Fruit fly (Drosophila melanogaster) whole organism, pupa: ENCODE data around the gene Cpr65Au.
A peak's percentile ranks its signal among the peaks of the same experiment; 100 is the strongest.

Source experiments
- CG10348 ChIP-seq: fragments of 200-800 bp; sonication (Bioruptor generic); IDR thresholded peaks from 2 replicates; pipeline ENCODE4 v1.3.6; 2022; ENCODE audit warnings: missing biosample characterization, missing genetic modification characterization
- CG12605 ChIP-seq: fragments of 200-800 bp; sonication (Bioruptor generic); IDR thresholded peaks from 2 replicates; pipeline ENCODE4 v1.3.6; 2022; ENCODE audit warnings: missing biosample characterization, missing genetic modification characterization
- CG13204 ChIP-seq: fragments of 200-800 bp; sonication (Bioruptor generic); optimal IDR thresholded peaks from 2 replicates; lab custom pipeline; 2018; ENCODE audit warnings: missing biosample characterization, mild to moderate bottlenecking, missing genetic modification characterization, moderate library complexity
- CG14655 ChIP-seq: fragments of 200-800 bp; sonication (Bioruptor generic); optimal IDR thresholded peaks from 3 replicates; lab custom pipeline; 2017; ENCODE audit warnings: mild to moderate bottlenecking, missing biosample characterization, missing genetic modification reagents, missing genetic modification characterization
- CG15710 ChIP-seq: fragments of 200-800 bp; sonication (Bioruptor generic); optimal IDR thresholded peaks from 2 replicates; lab custom pipeline; 2018; ENCODE audit warnings: missing biosample characterization, mild to moderate bottlenecking, missing genetic modification characterization, moderate library complexity
- CG17806 ChIP-seq: fragments of 200-800 bp; sonication (Bioruptor generic); optimal IDR thresholded peaks from 2 replicates; lab custom pipeline; 2018; ENCODE audit warnings: missing biosample characterization, mild to moderate bottlenecking, missing genetic modification characterization, moderate library complexity
- CG32121 ChIP-seq: fragments of 200-800 bp; sonication (Bioruptor generic); IDR thresholded peaks from 2 replicates; pipeline ENCODE4 v1.3.6; 2022; ENCODE audit warnings: missing biosample characterization, missing genetic modification characterization
- CG34367 ChIP-seq: fragments of 200-800 bp; sonication (Bioruptor generic); optimal IDR thresholded peaks from 2 replicates; lab custom pipeline; 2018; ENCODE audit warnings: missing biosample characterization, mild to moderate bottlenecking, missing genetic modification characterization
- CG4496 ChIP-seq: fragments of 200-800 bp; sonication (Bioruptor generic); IDR thresholded peaks from 3 replicates; pipeline ENCODE4 v1.3.6; 2022; ENCODE audit warnings: missing biosample characterization, missing genetic modification characterization
- CG8159 ChIP-seq: fragments of 200-800 bp; sonication (Bioruptor generic); optimal IDR thresholded peaks from 3 replicates; lab custom pipeline; 2018; ENCODE audit warnings: missing biosample characterization, mild to moderate bottlenecking, missing genetic modification characterization, moderate library complexity
- CG8301 ChIP-seq: fragments of 200-800 bp; sonication (Bioruptor generic); optimal IDR thresholded peaks from 2 replicates; lab custom pipeline; 2018; ENCODE audit warnings: missing biosample characterization, mild to moderate bottlenecking, missing genetic modification characterization
- CG9948 ChIP-seq: fragments of 200-800 bp; sonication (Bioruptor generic); optimal IDR thresholded peaks from 2 replicates; lab custom pipeline; 2018; ENCODE audit warnings: missing biosample characterization, mild to moderate bottlenecking, missing genetic modification characterization, moderate library complexity
- D1 ChIP-seq: fragments of 200-800 bp; sonication (Bioruptor generic); optimal IDR thresholded peaks from 2 replicates; lab custom pipeline; 2018; ENCODE audit warnings: missing biosample characterization, mild to moderate bottlenecking, missing genetic modification characterization, moderate library complexity
- EcR ChIP-seq: fragments of 200-800 bp; sonication (Bioruptor generic); optimal IDR thresholded peaks from 3 replicates; lab custom pipeline; 2019; ENCODE audit warnings: missing biosample characterization, missing genetic modification characterization, mild to moderate bottlenecking, moderate library complexity, missing genetic modification reagents
- Ets98B ChIP-seq: fragments of 200-800 bp; sonication (Bioruptor generic); IDR thresholded peaks from 2 replicates; pipeline ENCODE4 v1.3.6; 2022; ENCODE audit warnings: missing biosample characterization, missing genetic modification characterization
- Pif1A ChIP-seq: fragments of 200-800 bp; sonication (Bioruptor generic); optimal IDR thresholded peaks from 3 replicates; lab custom pipeline; 2016; ENCODE audit warnings: missing biosample characterization, missing genetic modification characterization
- Pif1B ChIP-seq: fragments of 200-800 bp; sonication (Bioruptor generic); optimal IDR thresholded peaks from 3 replicates; lab custom pipeline; 2016; ENCODE audit warnings: missing biosample characterization, missing genetic modification characterization
- Snoo ChIP-seq: fragments of 200-800 bp; sonication (Bioruptor generic); optimal IDR thresholded peaks from 3 replicates; lab custom pipeline; 2017; ENCODE audit warnings: missing biosample characterization, mild to moderate bottlenecking, missing genetic modification characterization, inconsistent platforms
- fd96Ca ChIP-seq: fragments of 200-800 bp; sonication (Bioruptor generic); IDR thresholded peaks from 3 replicates; pipeline ENCODE4 v1.3.6; 2022; ENCODE audit warnings: missing biosample characterization, missing genetic modification characterization
- gl ChIP-seq: fragments of 200-800 bp; sonication (Bioruptor generic); optimal IDR thresholded peaks from 2 replicates; lab custom pipeline; 2018; ENCODE audit warnings: missing biosample characterization, mild to moderate bottlenecking, missing genetic modification characterization
- rn ChIP-seq: fragments of 200-800 bp; sonication (Bioruptor generic); IDR thresholded peaks from 2 replicates; pipeline ENCODE4 v1.3.6; 2022; ENCODE audit warnings: missing biosample characterization, missing genetic modification characterization

Cpr65Au gene

dm6 chr3L:6129591-6129990 lies 2.3 kb downstream of the Cpr65Au start:
- TF ChIP-seq Pif1B (GFP tag; lab: Kevin White, UChicago) (no peak), D1 (tag; lab: Kevin White, UChicago) (peak; percentile 20)
- TF ChIP-seq, all 21 proteins: peak for 1

dm6 chr3L:6125409-6125689 lies 6.6 kb downstream of the Cpr65Au start:
- TF ChIP-seq CG8301 (tag; lab: Kevin White, UChicago) (no peak), D1 (tag; lab: Kevin White, UChicago) (no peak), CG13204 (GFP tag; lab: Kevin White, UChicago) (no peak), CG14655 (GFP tag; lab: Kevin White, UChicago) (no peak), gl (tag; lab: Kevin White, UChicago) (no peak), CG15710 (tag; lab: Kevin White, UChicago) (no peak), EcR (GFP tag; lab: Kevin White, UChicago) (no peak), CG4496 (no peak), Snoo (no peak), CG8159 (no peak), Pif1B (GFP tag; lab: Kevin White, UChicago) (no peak)

- peak; percentile 15 for TF ChIP-seq Pif1A
- no peak for TF ChIP-seq Pif1B (GFP tag; lab: Kevin White, UChicago)
- peak; percentile 25; the same call in 1 of the 2 replicates for TF ChIP-seq rn (GFP tag; lab: Robert Waterston, UW)
Measured at dm6 chr3L:6124616-6125408, 7.1 kb downstream of the Cpr65Au start.

- TF ChIP-seq EcR (GFP tag; lab: Kevin White, UChicago) (no peak), rn (GFP tag; lab: Robert Waterston, UW) (no peak), CG14655 (GFP tag; lab: Kevin White, UChicago) (no peak), Pif1B (GFP tag; lab: Kevin White, UChicago) (no peak), CG15710 (tag; lab: Kevin White, UChicago) (no peak), CG34367 (tag; lab: Kevin White, UChicago) (no peak), CG12605 (GFP tag; lab: Robert Waterston, UW) (no peak), Pif1A (no peak), fd96Ca (GFP tag; lab: Robert Waterston, UW) (no peak), Snoo (no peak), D1 (tag; lab: Kevin White, UChicago) (no peak), CG8159 (no peak), CG13204 (GFP tag; lab: Kevin White, UChicago) (no peak)
- TF ChIP-seq, all 21 proteins: peak for 0
Measured at dm6 chr3L:6116881-6117280, 15.0 kb downstream of the Cpr65Au start.

- TF ChIP-seq CG4496 (no peak), CG17806 (tag; lab: Kevin White, UChicago) (no peak), CG34367 (tag; lab: Kevin White, UChicago) (no peak), CG9948 (tag; lab: Kevin White, UChicago) (no peak), CG10348 (GFP tag; lab: Robert Waterston, UW) (no peak)
- TF ChIP-seq, all 21 proteins: peak for 0
Measured at dm6 chr3L:6115505-6115904, 16.4 kb downstream of the Cpr65Au start.

- no peak for TF ChIP-seq CG32121
- no peak for TF ChIP-seq D1 (tag; lab: Kevin White, UChicago)
- TF ChIP-seq CG10348 (GFP tag; lab: Robert Waterston, UW) = no peak
- TF ChIP-seq CG14655 (GFP tag; lab: Kevin White, UChicago) = no peak
- TF ChIP-seq CG15710 (tag; lab: Kevin White, UChicago) = no peak
- no peak for TF ChIP-seq CG4496
- TF ChIP-seq rn (GFP tag; lab: Robert Waterston, UW) = no peak
- no peak for TF ChIP-seq CG34367 (tag; lab: Kevin White, UChicago)
- TF ChIP-seq CG13204 (GFP tag; lab: Kevin White, UChicago) = no peak
- no peak for TF ChIP-seq CG8301 (tag; lab: Kevin White, UChicago)
- no peak for TF ChIP-seq Pif1A
- TF ChIP-seq CG12605 (GFP tag; lab: Robert Waterston, UW) = no peak
- no peak for TF ChIP-seq Snoo
Measured at dm6 chr3L:6111458-6111857, 20.5 kb downstream of the Cpr65Au start.

dm6 chr3L:6110673-6111449 lies 21.0 kb downstream of the Cpr65Au start:
- TF ChIP-seq fd96Ca (GFP tag; lab: Robert Waterston, UW) (no peak), CG13204 (GFP tag; lab: Kevin White, UChicago) (no peak), CG32121 (no peak), Snoo (no peak), EcR (GFP tag; lab: Kevin White, UChicago) (no peak), rn (GFP tag; lab: Robert Waterston, UW) (no peak), CG8159 (no peak), CG14655 (GFP tag; lab: Kevin White, UChicago) (no peak), gl (tag; lab: Kevin White, UChicago) (no peak), Ets98B (GFP tag; lab: Robert Waterston, UW) (no peak), CG12605 (GFP tag; lab: Robert Waterston, UW) (no peak)
